Worm (Caenorhabditis elegans) whole organism, early embryonic: ENCODE measurements around the gene epg-3.

Source experiments
- B0310.2 ChIP-seq: sonication (generic microtip); optimal IDR thresholded peaks from 2 replicates; lab custom pipeline; 2016; ENCODE audit warnings: mild to moderate bottlenecking, missing genetic modification characterization, missing compliant biosample characterization
- F13C5.2 ChIP-seq: sonication (generic microtip); optimal IDR thresholded peaks from 2 replicates; lab custom pipeline; 2017; ENCODE audit warnings: mild to moderate bottlenecking, missing genetic modification characterization, inconsistent platforms, missing compliant biosample characterization
- aly-1 ChIP-seq: sonication (generic microtip); optimal IDR thresholded peaks from 2 replicates; lab custom pipeline; 2016; ENCODE audit warnings: missing genetic modification characterization, missing compliant biosample characterization
- ama-1 ChIP-seq: fragments of 150-350 bp; optimal IDR thresholded peaks from 2 replicates; lab custom pipeline; 2014
- ceh-13 ChIP-seq: fragments of 200-800 bp; sonication (Bioruptor generic); optimal IDR thresholded peaks from 2 replicates; lab custom pipeline; 2018; ENCODE audit warnings: mild to moderate bottlenecking, missing genetic modification characterization, missing compliant biosample characterization
- hmg-4 ChIP-seq: fragments of 200-800 bp; sonication (Bioruptor generic); optimal IDR thresholded peaks from 2 replicates; lab custom pipeline; 2018; ENCODE audit warnings: mild to moderate bottlenecking, missing genetic modification characterization, missing compliant biosample characterization
- sea-1 ChIP-seq: fragments of 200-800 bp; sonication (Bioruptor generic); conservative IDR thresholded peaks from 2 replicates; pipeline ENCODE4 v1.3.6; 2022; ENCODE audit warnings: missing genetic modification characterization, missing compliant biosample characterization
- tbx-37 ChIP-seq: fragments of 200-800 bp; sonication (Bioruptor generic); conservative IDR thresholded peaks from 2 replicates; pipeline ENCODE4 v1.3.6; 2022; ENCODE audit warnings: missing genetic modification reagents, missing genetic modification characterization, missing compliant biosample characterization

DNA sequence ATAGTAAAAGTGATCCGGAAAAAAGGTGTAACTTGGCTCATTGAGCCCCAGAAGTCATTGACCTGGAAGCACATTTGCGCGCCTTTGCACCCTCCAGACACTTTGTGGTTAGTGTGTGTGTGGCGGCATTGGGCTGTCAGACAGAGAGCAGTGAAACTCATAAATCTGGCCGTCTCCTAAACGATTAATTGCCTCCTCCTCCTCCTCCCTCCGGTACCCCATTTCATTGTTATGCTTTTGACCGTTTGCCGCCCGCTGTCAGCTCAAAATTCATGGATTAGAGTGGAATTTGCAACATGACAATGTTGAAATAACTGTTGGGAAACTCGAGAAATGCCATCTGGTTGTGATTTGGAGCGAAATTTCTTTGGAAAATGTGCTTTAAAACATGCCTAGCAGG, 30.5 kb upstream of the epg-3 start:
- TF ChIP-seq B0310.2 (tag; lab: Kevin White, UChicago): no peak
- no peak for TF ChIP-seq sea-1 (GFP tag; lab: Robert Waterston, UW)
- TF ChIP-seq F13C5.2 (tag; lab: Kevin White, UChicago): no peak
- no peak for TF ChIP-seq aly-1
- no peak for TF ChIP-seq ceh-13 (GFP tag; lab: Kevin White, UChicago)
- TF ChIP-seq hmg-4: no peak
- no peak for TF ChIP-seq tbx-37 (GFP tag; lab: Robert Waterston, UW)
- no peak for TF ChIP-seq ama-1 (lab: Kevin White, UChicago)
